Worm (Caenorhabditis elegans): ENCODE measurements around the gene Y43F8B.28.

Gene Y43F8B.28

DNA sequence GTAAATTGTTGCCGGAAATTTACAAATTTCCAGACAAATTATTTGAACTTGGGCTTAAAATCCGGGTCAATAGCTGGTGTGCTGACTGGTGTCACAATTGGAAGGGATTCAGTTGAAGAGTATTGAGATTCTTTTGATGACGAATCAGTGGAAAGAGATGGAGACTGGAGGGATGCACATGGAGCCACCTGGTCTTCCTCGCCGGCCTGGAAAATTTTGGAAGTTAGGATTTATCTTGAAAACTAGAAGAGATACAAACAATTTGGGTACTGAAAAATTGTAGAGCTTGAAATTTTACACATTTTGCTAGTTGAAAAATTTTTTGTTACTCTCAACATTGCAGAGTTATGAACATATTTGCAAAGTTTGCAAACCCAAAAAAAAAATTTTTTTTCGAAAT lies 35.0 kb downstream of the Y43F8B.28 start:
- TF ChIP-seq fkh-4 (tag; optimal IDR thresholded peaks at IDR 0.05; ENCODE audit: borderline replicate concordance) = no peak
- peak; percentile 29; the same call in 1 of the 2 replicates for TF ChIP-seq grh-1 (GFP tag; IDR thresholded peaks at IDR 0.05)

DNA sequence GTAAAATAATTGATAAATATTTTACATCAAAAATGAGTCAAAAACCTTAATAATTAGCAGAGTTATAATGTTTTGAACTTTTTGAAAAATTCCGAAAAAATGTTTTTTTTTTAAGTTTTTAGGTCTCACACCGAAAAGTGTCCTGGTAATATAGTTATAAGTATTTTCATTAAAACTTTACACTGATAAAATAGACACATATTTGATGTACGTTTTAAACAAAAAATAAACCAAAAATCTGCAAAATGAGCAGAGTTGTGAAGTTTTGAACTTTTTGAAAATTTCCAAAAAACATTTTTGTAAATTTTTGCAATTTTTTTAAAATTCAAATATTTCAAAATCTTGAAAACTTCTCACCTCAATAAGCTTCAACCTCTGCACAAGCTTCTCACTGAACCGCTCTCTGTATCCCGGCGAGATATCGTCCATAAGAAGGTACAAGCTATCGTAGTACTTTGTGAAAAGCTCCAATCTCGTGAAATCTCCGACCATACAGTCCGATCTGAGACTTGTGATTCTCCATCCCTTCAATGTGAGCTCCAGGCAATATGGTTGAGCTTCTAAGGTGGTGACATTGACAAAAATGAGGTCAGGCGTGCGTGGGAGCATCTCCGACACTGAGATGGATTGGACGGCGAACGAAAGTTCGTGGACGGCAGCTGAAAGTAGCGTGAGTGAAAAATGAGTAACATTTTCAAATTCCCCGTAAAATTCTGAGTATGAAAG lies 35.6 kb downstream of the Y43F8B.28 start:
- no peak for TF ChIP-seq aha-1 (tag; optimal IDR thresholded peaks at IDR 0.05)
- TF ChIP-seq nhr-28 (tag; optimal IDR thresholded peaks at IDR 0.05) = no peak
- TF ChIP-seq elt-2 (tag; optimal IDR thresholded peaks at IDR 0.05) = no peak
- TF ChIP-seq lin-35 (GFP tag; optimal IDR thresholded peaks at IDR 0.05) = no peak
- TF ChIP-seq unc-98 (GFP tag; IDR thresholded peaks at IDR 0.05) = no peak
- TF ChIP-seq sox-4 (tag; optimal IDR thresholded peaks at IDR 0.05) = no peak
- no peak for TF ChIP-seq efl-1 (optimal IDR thresholded peaks at IDR 0.05)
- peak in 1 of 2 experiments; percentile 84 for TF ChIP-seq efl-1 (GFP tag; optimal IDR thresholded peaks at IDR 0.05 in 1 of 2)
- no peak for TF ChIP-seq vab-15 (tag; optimal IDR thresholded peaks at IDR 0.05)
- TF ChIP-seq ztf-4 (tag; optimal IDR thresholded peaks at IDR 0.05) = no peak
- TF ChIP-seq hlh-4 (tag; optimal IDR thresholded peaks at IDR 0.05) = no peak
- TF ChIP-seq Y116A8C.19 (tag; optimal IDR thresholded peaks at IDR 0.05; ENCODE audit: borderline replicate concordance) = no peak
- no peak for TF ChIP-seq mef-2 (tag; optimal IDR thresholded peaks at IDR 0.05)
- peak in 1 of 2 experiments; percentile 8 for TF ChIP-seq lsy-2 (tag; optimal IDR thresholded peaks at IDR 0.05)
- peak; percentile 70 for TF ChIP-seq ama-1 (optimal IDR thresholded peaks at IDR 0.05)
- no peak for TF ChIP-seq lin-14 (GFP tag; optimal IDR thresholded peaks at IDR 0.05)
- no peak for TF ChIP-seq blmp-1 (tag; optimal IDR thresholded peaks at IDR 0.05)

DNA sequence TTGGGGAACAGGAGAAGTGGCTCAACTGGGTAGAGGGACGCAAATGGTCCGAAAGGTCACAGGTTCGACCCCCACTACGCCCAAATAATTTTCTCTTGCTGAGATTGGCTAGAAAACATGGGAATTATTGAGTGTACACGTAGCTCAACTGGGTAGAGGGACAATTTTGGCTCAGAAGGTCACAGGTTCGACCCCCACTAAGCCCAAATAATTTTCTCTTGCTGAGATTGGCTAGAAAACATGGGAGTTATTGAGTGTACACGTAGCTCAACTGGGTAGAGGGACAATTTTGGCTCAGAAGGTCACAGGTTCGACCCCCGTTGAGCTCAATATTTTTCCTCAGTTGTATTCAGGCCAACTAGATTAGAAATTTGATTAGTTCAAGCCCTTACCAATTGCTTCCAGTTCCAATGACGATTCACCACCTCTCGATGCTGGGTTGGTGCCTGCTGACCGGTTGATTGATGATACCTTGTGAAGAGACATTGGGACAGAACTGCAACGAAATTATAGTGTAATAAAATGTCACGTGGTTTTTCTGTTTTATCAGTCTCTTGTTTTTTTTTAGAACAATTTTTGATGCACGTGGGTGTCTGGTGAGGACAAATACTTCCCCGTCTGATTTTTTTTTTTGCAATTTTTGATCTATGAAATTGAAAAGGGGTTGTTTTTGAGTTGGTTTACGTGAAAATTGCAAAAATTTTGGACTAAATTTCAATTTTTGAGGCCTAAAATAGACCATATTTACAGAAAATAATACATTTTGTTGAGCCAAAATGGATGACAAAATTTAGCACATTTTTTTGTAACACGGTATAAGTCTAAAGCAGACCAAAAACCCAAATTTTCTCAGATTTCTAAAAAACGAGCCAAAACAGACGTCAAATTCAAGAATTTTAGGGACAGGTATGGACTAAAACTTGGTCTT lies 36.5 kb downstream of the Y43F8B.28 start:
- TF ChIP-seq nhr-47 (tag; optimal IDR thresholded peaks at IDR 0.05) (peak; percentile 46), lin-14 (GFP tag; optimal IDR thresholded peaks at IDR 0.05) (peak; percentile 81), Y116A8C.19 (tag; optimal IDR thresholded peaks at IDR 0.05; ENCODE audit: borderline replicate concordance) (no peak), lin-39 (tag; optimal IDR thresholded peaks at IDR 0.05) (peak; percentile 83), fkh-10 (GFP tag; optimal IDR thresholded peaks at IDR 0.05) (no peak), sox-4 (tag; optimal IDR thresholded peaks at IDR 0.05) (no peak), aly-2 (tag; optimal IDR thresholded peaks at IDR 0.05) (no peak), grh-1 (GFP tag; IDR thresholded peaks at IDR 0.05) (no peak), hlh-4 (tag; optimal IDR thresholded peaks at IDR 0.05) (no peak), ets-5 (GFP tag; IDR thresholded peaks at IDR 0.05) (no peak), mdl-1 (tag; optimal IDR thresholded peaks at IDR 0.05) (peak in 1 of 2 experiments; percentile 82), tbx-2 (tag; optimal IDR thresholded peaks at IDR 0.05) (peak; percentile 49), fkh-8 (tag; optimal IDR thresholded peaks at IDR 0.05) (no peak), unc-30 (tag; optimal IDR thresholded peaks at IDR 0.05) (no peak), ztf-4 (tag; optimal IDR thresholded peaks at IDR 0.05) (no peak), lsy-2 (tag; optimal IDR thresholded peaks at IDR 0.05) (peak in 1 of 2 experiments; percentile 43), fos-1 (tag; optimal IDR thresholded peaks at IDR 0.05) (no peak), lin-13 (GFP tag; optimal IDR thresholded peaks at IDR 0.05) (peak; percentile 33), unc-86 (tag; optimal IDR thresholded peaks at IDR 0.05) (no peak), pax-3 (tag; optimal IDR thresholded peaks at IDR 0.05) (no peak), ztf-11 (tag; optimal IDR thresholded peaks at IDR 0.05) (no peak), alr-1 (tag; optimal IDR thresholded peaks at IDR 0.05; ENCODE audit: borderline replicate concordance) (no peak), efl-1 (optimal IDR thresholded peaks at IDR 0.05) (no peak), efl-1 (GFP tag; optimal IDR thresholded peaks at IDR 0.05 in 1 of 2) (peak in 1 of 2 experiments; percentile 69), C04F5.9 (tag; optimal IDR thresholded peaks at IDR 0.05) (no peak), efl-3 (GFP tag; optimal IDR thresholded peaks at IDR 0.05) (no peak), lin-15B (tag; optimal IDR thresholded peaks at IDR 0.05) (no peak), nhr-12 (tag; optimal IDR thresholded peaks at IDR 0.05) (no peak), irx-1 (tag; optimal IDR thresholded peaks at IDR 0.05) (peak; percentile 2), nhr-28 (tag; optimal IDR thresholded peaks at IDR 0.05) (no peak), mab-9 (GFP tag; IDR thresholded peaks at IDR 0.05) (no peak), ama-1 (optimal IDR thresholded peaks at IDR 0.05) (no peak), isw-1 (GFP tag; IDR thresholded peaks at IDR 0.05) (no peak), F16B12.6 (tag; optimal IDR thresholded peaks at IDR 0.05) (no peak), ceh-63 (GFP tag; optimal IDR thresholded peaks at IDR 0.05) (no peak), ceh-8 (GFP tag; optimal IDR thresholded peaks at IDR 0.05) (no peak), hlh-17 (GFP tag; optimal IDR thresholded peaks at IDR 0.05; ENCODE audit: borderline replicate concordance) (no peak)
